Fruit fly (Drosophila melanogaster) whole organism, adult: ENCODE data around the gene S6KL.

ENCODE experiments used
- CG11617 ChIP-seq: fragments of 200-800 bp; sonication (Bioruptor generic); optimal IDR thresholded peaks from 2 replicates; lab custom pipeline; 2017; ENCODE audit warnings: mild to moderate bottlenecking, missing biosample characterization, missing genetic modification reagents, missing genetic modification characterization
- CG1620 ChIP-seq: fragments of 200-800 bp; sonication (Bioruptor generic); optimal IDR thresholded peaks from 2 replicates; lab custom pipeline; 2016; ENCODE audit warnings: missing biosample characterization, missing genetic modification characterization
- CG33017 ChIP-seq: fragments of 200-800 bp; sonication (Bioruptor generic); optimal IDR thresholded peaks from 2 replicates; lab custom pipeline; 2018; ENCODE audit warnings: missing biosample characterization, mild to moderate bottlenecking, missing genetic modification characterization, moderate library complexity
- CG5204 ChIP-seq: fragments of 200-800 bp; sonication (Bioruptor generic); optimal IDR thresholded peaks from 2 replicates; lab custom pipeline; 2016; ENCODE audit warnings: missing biosample characterization, missing genetic modification characterization
- CG7101 ChIP-seq: fragments of 200-800 bp; sonication (Bioruptor generic); optimal IDR thresholded peaks from 2 replicates; lab custom pipeline; 2018; ENCODE audit warnings: missing biosample characterization, mild to moderate bottlenecking, missing genetic modification characterization, moderate library complexity
- Clk ChIP-seq: fragments of 200-800 bp; sonication (Bioruptor generic); optimal IDR thresholded peaks from 2 replicates; lab custom pipeline; 2017; ENCODE audit warnings: missing biosample characterization, missing genetic modification characterization
- Crg-1 ChIP-seq: fragments of 200-800 bp; sonication (Bioruptor generic); optimal IDR thresholded peaks from 2 replicates; lab custom pipeline; 2016; ENCODE audit warnings: missing biosample characterization, missing genetic modification characterization
- kay ChIP-seq: fragments of 200-800 bp; sonication (Bioruptor generic); peaks from one replicate; lab custom pipeline; 2016; ENCODE audit warnings: missing biosample characterization, missing genetic modification characterization, borderline replicate concordance
- ovo ChIP-seq: fragments of 200-800 bp; sonication (Bioruptor generic); optimal IDR thresholded peaks from 2 replicates; lab custom pipeline; 2016; ENCODE audit warnings: missing biosample characterization, missing genetic modification characterization
- pad ChIP-seq: fragments of 200-800 bp; sonication (Bioruptor generic); optimal IDR thresholded peaks from 3 replicates; lab custom pipeline; 2017; ENCODE audit warnings: missing biosample characterization, missing genetic modification characterization, mild to moderate bottlenecking, moderate library complexity, missing genetic modification reagents
- tj ChIP-seq: fragments of 200-800 bp; sonication (Bioruptor generic); optimal IDR thresholded peaks from 3 replicates; lab custom pipeline; 2017; ENCODE audit warnings: missing biosample characterization, mild to moderate bottlenecking, missing genetic modification characterization, moderate library complexity
- toe ChIP-seq: fragments of 200-800 bp; sonication (Bioruptor generic); optimal IDR thresholded peaks from 2 replicates; lab custom pipeline; 2016; ENCODE audit warnings: missing biosample characterization, missing genetic modification characterization

DNA sequence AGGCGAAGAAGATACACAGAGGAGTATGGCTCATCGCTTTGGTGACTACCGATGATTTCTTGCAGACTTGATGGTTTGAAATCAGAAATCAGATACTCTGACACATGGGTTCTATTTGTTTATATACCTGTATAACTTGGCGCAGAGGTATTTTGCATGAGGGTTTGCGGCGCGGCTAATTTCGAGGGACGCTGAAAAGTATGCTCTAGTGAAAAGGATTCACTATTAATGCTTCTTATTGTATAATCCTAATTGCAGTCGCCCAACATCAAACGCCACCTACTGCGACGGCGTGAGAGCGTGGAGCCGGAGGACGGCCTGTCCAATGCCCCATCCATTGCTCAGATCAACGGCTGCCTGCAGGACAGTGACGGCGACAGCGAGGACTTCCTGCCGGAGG, 16.8 kb downstream of the S6KL start:
- TF ChIP-seq pad (GFP tag; lab: Kevin White, UChicago), result no peak
- TF ChIP-seq Clk (GFP tag; lab: Kevin White, UChicago), result no peak
- TF ChIP-seq Crg-1 (GFP tag; lab: Kevin White, UChicago), result no peak
- TF ChIP-seq CG1620 (GFP tag; lab: Kevin White, UChicago), result no peak
- no peak for TF ChIP-seq CG33017 (tag; lab: Kevin White, UChicago)
- no peak for TF ChIP-seq kay (GFP tag; lab: Kevin White, UChicago)
- TF ChIP-seq CG7101 (tag; lab: Kevin White, UChicago), result no peak
- no peak for TF ChIP-seq CG5204 (GFP tag; lab: Kevin White, UChicago)
- TF ChIP-seq tj (GFP tag; lab: Kevin White, UChicago), result no peak
- TF ChIP-seq CG11617 (GFP tag; lab: Kevin White, UChicago), result no peak
- no peak for TF ChIP-seq ovo (GFP tag; lab: Kevin White, UChicago)
- no peak for TF ChIP-seq toe (GFP tag; lab: Kevin White, UChicago)
